Worm (Caenorhabditis elegans) whole organism, L4 larva: ENCODE data around the gene phb-2.
A peak's percentile ranks its signal among the peaks of the same experiment; 100 is the strongest.

ENCODE experiments used
- F26F4.8 ChIP-seq: fragments of 200-800 bp; sonication (Bioruptor generic); conservative IDR thresholded peaks from 2 replicates; pipeline ENCODE4 v1.3.6; 2022; ENCODE audit warnings: missing genetic modification characterization, missing compliant biosample characterization
- R02D3.7 ChIP-seq: fragments of 150-350 bp; sonication (generic microtip); optimal IDR thresholded peaks from 3 replicates; lab custom pipeline; 2014; ENCODE audit warnings: missing biosample characterization, missing genetic modification characterization
- T20F7.1 ChIP-seq: fragments of 200-800 bp; sonication (Bioruptor generic); optimal IDR thresholded peaks from 2 replicates; lab custom pipeline; 2018; ENCODE audit warnings: mild to moderate bottlenecking, missing genetic modification characterization, missing compliant biosample characterization
- T26A8.4 ChIP-seq: fragments of 200-800 bp; sonication (Bioruptor generic); IDR thresholded peaks from 2 replicates; pipeline ENCODE4 v1.3.6; 2022; ENCODE audit warnings: missing genetic modification characterization, missing compliant biosample characterization
- Y48G9A.11 ChIP-seq: fragments of 200-800 bp; sonication (Bioruptor generic); IDR thresholded peaks from 2 replicates; pipeline ENCODE4 v1.3.6; 2022; ENCODE audit warnings: missing genetic modification reagents, missing genetic modification characterization, missing compliant biosample characterization
- Y75B8A.6 ChIP-seq: fragments of 200-800 bp; sonication (Bioruptor generic); IDR thresholded peaks from 2 replicates; pipeline ENCODE4 v1.3.6; 2022; ENCODE audit warnings: missing genetic modification reagents, missing genetic modification characterization, missing compliant biosample characterization
- ZK337.2 ChIP-seq: fragments of 200-800 bp; sonication (Bioruptor generic); IDR thresholded peaks from 2 replicates; pipeline ENCODE4 v1.3.6; 2022; ENCODE audit warnings: missing genetic modification reagents, missing genetic modification characterization, missing compliant biosample characterization
- aha-1 ChIP-seq: fragments of 150-350 bp; peaks from one replicate; lab custom pipeline; 2014; ENCODE audit warnings: missing biosample characterization, missing genetic modification characterization
- ama-1 ChIP-seq: fragments of 150-350 bp; optimal IDR thresholded peaks from 2 replicates; lab custom pipeline; 2014; ENCODE audit warnings: inconsistent platforms, mixed read lengths
- ceh-44 ChIP-seq: fragments of 200-800 bp; sonication (Bioruptor generic); IDR thresholded peaks from 2 replicates; pipeline ENCODE4 v1.3.6; 2022; ENCODE audit warnings: missing genetic modification reagents, missing genetic modification characterization, missing compliant biosample characterization
- ceh-62 ChIP-seq: sonication (generic microtip); optimal IDR thresholded peaks from 2 replicates; lab custom pipeline; 2017; ENCODE audit warnings: missing biosample characterization, missing genetic modification characterization
- ces-1 ChIP-seq: fragments of 150-350 bp; sonication (generic microtip); optimal IDR thresholded peaks from 4 replicates; lab custom pipeline; 2014; ENCODE audit warnings: missing biosample characterization, missing genetic modification reagents, missing genetic modification characterization
- ctbp-1 ChIP-seq: fragments of 200-800 bp; sonication (Bioruptor generic); IDR thresholded peaks from 2 replicates; pipeline ENCODE4 v1.3.6; 2022; ENCODE audit warnings: missing genetic modification reagents, missing genetic modification characterization, missing compliant biosample characterization
- daf-16 ChIP-seq, 3 experiments: sonication (generic microtip); optimal IDR thresholded peaks; 2 replicates each; lab custom pipeline; 2016 to 2017; ENCODE audit warnings: missing genetic modification characterization in 3 of 3, missing genetic modification reagents in 3 of 3, mild to moderate bottlenecking in 2 of 3, missing compliant biosample characterization in 2 of 3, missing biosample characterization in 1 of 3, moderate library complexity in 1 of 3
- daf-19 ChIP-seq: fragments of 200-800 bp; sonication (Bioruptor generic); conservative IDR thresholded peaks from 2 replicates; pipeline ENCODE4 v1.3.6; 2022; ENCODE audit warnings: missing genetic modification characterization, missing compliant biosample characterization
- dmd-9 ChIP-seq: fragments of 200-800 bp; sonication (Bioruptor generic); IDR thresholded peaks from 2 replicates; pipeline ENCODE4 v1.3.6; 2022; ENCODE audit warnings: missing genetic modification reagents, missing genetic modification characterization, missing compliant biosample characterization
- dve-1 ChIP-seq: sonication (generic microtip); optimal IDR thresholded peaks from 2 replicates; lab custom pipeline; 2017; ENCODE audit warnings: antibody characterized with exemption, mild to moderate bottlenecking, missing genetic modification characterization, missing compliant biosample characterization; ENCODE audit not compliant: insufficient read depth
- egl-27 ChIP-seq: sonication (generic microtip); optimal IDR thresholded peaks from 3 replicates; lab custom pipeline; 2017; ENCODE audit warnings: missing biosample characterization, missing genetic modification reagents, missing genetic modification characterization
- egl-43 ChIP-seq: fragments of 200-800 bp; sonication (Bioruptor generic); IDR thresholded peaks from 2 replicates; pipeline ENCODE4 v1.3.6; 2022; ENCODE audit warnings: missing genetic modification reagents, missing genetic modification characterization, missing compliant biosample characterization
- hif-1 ChIP-seq, 2 experiments: sonication (generic microtip); optimal IDR thresholded peaks; 2 replicates each; lab custom pipeline; 2016 to 2017; ENCODE audit warnings: missing compliant biosample characterization in 2 of 2, missing genetic modification characterization in 2 of 2, missing genetic modification reagents in 2 of 2, missing genotype in 2 of 2, mild to moderate bottlenecking in 1 of 2
- hlh-11 ChIP-seq: fragments of 200-800 bp; sonication (Bioruptor generic); optimal IDR thresholded peaks from 2 replicates; lab custom pipeline; 2018; ENCODE audit warnings: mild to moderate bottlenecking, missing genetic modification characterization, missing compliant biosample characterization
- hlh-30 ChIP-seq: sonication (generic microtip); optimal IDR thresholded peaks from 2 replicates; lab custom pipeline; 2017; ENCODE audit warnings: antibody characterized with exemption, mild to moderate bottlenecking, missing genetic modification characterization, missing compliant biosample characterization; ENCODE audit not compliant: insufficient read depth
- lim-7 ChIP-seq: fragments of 200-800 bp; sonication (Bioruptor generic); IDR thresholded peaks from 2 replicates; pipeline ENCODE4 v1.3.6; 2022; ENCODE audit warnings: missing genetic modification characterization, missing compliant biosample characterization
- lin-13 ChIP-seq: fragments of 150-350 bp; optimal IDR thresholded peaks from 2 replicates; lab custom pipeline; 2014; ENCODE audit warnings: missing biosample characterization, missing genetic modification reagents, missing genetic modification characterization
- lir-3 ChIP-seq: sonication (generic microtip); optimal IDR thresholded peaks from 2 replicates; lab custom pipeline; 2016; ENCODE audit warnings: mild to moderate bottlenecking, missing genetic modification characterization, missing compliant biosample characterization
- lsy-2 ChIP-seq, 2 experiments: fragments of 150-350 bp in 1 of 2; sonication (generic microtip) in 1 of 2; optimal IDR thresholded peaks; 2 replicates each; lab custom pipeline; 2014 to 2017; ENCODE audit warnings: missing biosample characterization in 2 of 2, missing genetic modification characterization in 2 of 2
- mdl-1 ChIP-seq, 2 experiments: fragments of 150-350 bp in 1 of 2; sonication (generic microtip) in 1 of 2; optimal IDR thresholded peaks; 2 replicates each; lab custom pipeline; 2014 to 2017; ENCODE audit warnings: missing biosample characterization in 2 of 2, missing genetic modification characterization in 2 of 2
- mdt-29 ChIP-seq: fragments of 200-800 bp; sonication (Bioruptor generic); IDR thresholded peaks from 2 replicates; pipeline ENCODE4 v1.3.6; 2022; ENCODE audit warnings: missing genetic modification reagents, missing genetic modification characterization, missing compliant biosample characterization
- mes-2 ChIP-seq: sonication (generic microtip); optimal IDR thresholded peaks from 2 replicates; lab custom pipeline; 2016; ENCODE audit warnings: missing genotype, mild to moderate bottlenecking, missing genetic modification characterization, missing compliant biosample characterization; ENCODE audit not compliant: poor library complexity, severe bottlenecking
- nhr-10 ChIP-seq: fragments of 150-350 bp; optimal IDR thresholded peaks from 2 replicates; lab custom pipeline; 2014; ENCODE audit warnings: missing biosample characterization, missing genetic modification characterization
- nhr-102 ChIP-seq: sonication (generic microtip); optimal IDR thresholded peaks from 2 replicates; lab custom pipeline; 2016; ENCODE audit warnings: mild to moderate bottlenecking, missing genetic modification characterization, moderate library complexity, missing compliant biosample characterization
- nhr-48 ChIP-seq: sonication (generic microtip); optimal IDR thresholded peaks from 2 replicates; lab custom pipeline; 2016; ENCODE audit warnings: mild to moderate bottlenecking, missing genetic modification characterization, missing compliant biosample characterization
- nhr-6 ChIP-seq: fragments of 150-350 bp; optimal IDR thresholded peaks from 2 replicates; lab custom pipeline; 2014; ENCODE audit warnings: missing biosample characterization, missing genetic modification characterization
- php-3 ChIP-seq: fragments of 200-800 bp; sonication (Bioruptor generic); IDR thresholded peaks from 2 replicates; pipeline ENCODE4 v1.3.6; 2022; ENCODE audit warnings: missing genetic modification reagents, missing genetic modification characterization, missing compliant biosample characterization
- set-16 ChIP-seq: fragments of 200-800 bp; sonication (Bioruptor generic); IDR thresholded peaks from 2 replicates; pipeline ENCODE4 v1.3.6; 2022; ENCODE audit warnings: missing genetic modification reagents, missing genetic modification characterization, missing compliant biosample characterization
- skn-1 ChIP-seq: fragments of 150-350 bp; optimal IDR thresholded peaks from 2 replicates; lab custom pipeline; 2014; ENCODE audit warnings: missing biosample characterization, missing genetic modification characterization
- spr-1 ChIP-seq: sonication (generic microtip); optimal IDR thresholded peaks from 2 replicates; lab custom pipeline; 2016; ENCODE audit warnings: mild to moderate bottlenecking, missing genetic modification characterization, missing compliant biosample characterization
- tra-1 ChIP-seq: fragments of 200-800 bp; sonication (Bioruptor generic); IDR thresholded peaks from 2 replicates; pipeline ENCODE4 v1.3.6; 2022; ENCODE audit warnings: missing genetic modification reagents, missing genetic modification characterization, missing compliant biosample characterization
- unc-130 ChIP-seq: sonication (generic microtip); optimal IDR thresholded peaks from 2 replicates; lab custom pipeline; 2016; ENCODE audit warnings: missing genetic modification reagents, missing genetic modification characterization, missing compliant biosample characterization
- unc-39 ChIP-seq: sonication (generic microtip); optimal IDR thresholded peaks from 2 replicates; lab custom pipeline; 2017; ENCODE audit warnings: missing biosample characterization, missing genetic modification characterization
- unc-62 ChIP-seq, 3 experiments: fragments of 150-350 bp in 1 of 3; sonication (generic microtip); optimal IDR thresholded peaks in 2 of 3; peaks in 1 of 3; 1 replicate in 1 of 3; 2 replicates in 2 of 3; lab custom pipeline; 2014 to 2017; ENCODE audit warnings: missing biosample characterization in 3 of 3, missing genetic modification characterization in 3 of 3, missing genetic modification reagents in 3 of 3, missing genotype in 1 of 3
- zfp-3 ChIP-seq: fragments of 200-800 bp; sonication (Bioruptor generic); conservative IDR thresholded peaks from 2 replicates; pipeline ENCODE4 v1.3.6; 2022; ENCODE audit warnings: missing genetic modification reagents, missing genetic modification characterization, missing compliant biosample characterization

Gene phb-2

ce11 chrII:6260684-6261083, 9.5 kb downstream of the phb-2 start, which contains the start of gene nmgp-1:
Gene nmgp-1, plus strand, starts transcription at chrII:6260857.
- no peak for TF ChIP-seq daf-16 (GFP tag; optimal IDR thresholded peaks at IDR 0.05; lab: Kevin White, UChicago)
- TF ChIP-seq daf-16 (tag; optimal IDR thresholded peaks at IDR 0.05; lab: Kevin White, UChicago) = peak; percentile 55
- peak; percentile 42 for TF ChIP-seq mes-2
- peak; percentile 38 for TF ChIP-seq nhr-6
- TF ChIP-seq dve-1 (tag; lab: Kevin White, UChicago) = peak; percentile 30
- TF ChIP-seq aha-1 = peak; percentile 76
- TF ChIP-seq hlh-30 (tag; lab: Kevin White, UChicago) = peak; percentile 1
- TF ChIP-seq php-3 (GFP tag; lab: Robert Waterston, UW) = no peak
- TF ChIP-seq unc-130 (GFP tag; lab: Kevin White, UChicago) = no peak
- peak; percentile 36 for TF ChIP-seq hlh-11
- TF ChIP-seq ZK337.2 (GFP tag; lab: Robert Waterston, UW) = no peak

- no peak for TF ChIP-seq egl-43 (GFP tag; lab: Robert Waterston, UW)
- TF ChIP-seq ceh-62 (tag; lab: Kevin White, UChicago) = no peak
- no peak for TF ChIP-seq lim-7
- no peak for TF ChIP-seq zfp-3 (GFP tag; lab: Robert Waterston, UW)
- no peak for TF ChIP-seq nhr-102
- TF ChIP-seq spr-1 (tag; lab: Kevin White, UChicago) = no peak
- TF ChIP-seq nhr-6 = no peak
- TF ChIP-seq nhr-10 (tag; lab: Kevin White, UChicago) = no peak
- TF ChIP-seq ama-1 = no peak
- no peak for TF ChIP-seq lin-13 (GFP tag; lab: Kevin White, UChicago)
Measured at ce11 chrII:6262222-6262621, 11.0 kb downstream of the phb-2 start, which contains the start of gene F13H8.12. Gene F13H8.12, plus strand, starts transcription at chrII:6262522.

ce11 chrII:6263685-6264084, 12.5 kb downstream of the phb-2 start, which contains the start of gene F13H8.3:
Gene F13H8.3, plus strand, starts transcription at chrII:6263985.
- TF ChIP-seq ctbp-1 (GFP tag; lab: Robert Waterston, UW) = no peak
- TF ChIP-seq hif-1 (tag; optimal IDR thresholded peaks at IDR 0.05; lab: Kevin White, UChicago) = no peak
- TF ChIP-seq T20F7.1 = no peak
- no peak for TF ChIP-seq R02D3.7 (tag; lab: Kevin White, UChicago)
- no peak for TF ChIP-seq tra-1 (GFP tag; lab: Robert Waterston, UW)
- no peak for TF ChIP-seq unc-62 (GFP tag; optimal IDR thresholded peaks at IDR 0.05 in 1 of 2; lab: Kevin White, UChicago)
- no peak for TF ChIP-seq unc-62 (tag; optimal IDR thresholded peaks at IDR 0.05; lab: Kevin White, UChicago)
- no peak for TF ChIP-seq mes-2
- TF ChIP-seq ceh-44 = no peak

ce11 chrII:6267983-6268382, 16.8 kb downstream of the phb-2 start, which contains the start of gene F13H8.8:
Gene F13H8.8, minus strand, starts transcription at chrII:6268083.
- TF ChIP-seq dmd-9 (GFP tag; lab: Robert Waterston, UW) (no peak), set-16 (GFP tag; lab: Robert Waterston, UW) (no peak), skn-1 (tag; lab: Kevin White, UChicago) (no peak), Y48G9A.11 (GFP tag; lab: Robert Waterston, UW) (no peak), ceh-62 (tag; lab: Kevin White, UChicago) (no peak), zfp-3 (GFP tag; lab: Robert Waterston, UW) (no peak), php-3 (GFP tag; lab: Robert Waterston, UW) (no peak)

ce11 chrII:6269805-6270414, 18.7 kb downstream of the phb-2 start, which contains the start of gene F13H8.2:
Gene F13H8.2, plus strand, starts transcription at chrII:6270364.
- peak; percentile 63 for TF ChIP-seq T20F7.1
- no peak for TF ChIP-seq egl-27
- peak; percentile 76 for TF ChIP-seq T26A8.4 (GFP tag; lab: Robert Waterston, UW)
- no peak for TF ChIP-seq F26F4.8 (GFP tag; lab: Robert Waterston, UW)
- TF ChIP-seq mdl-1 (tag; optimal IDR thresholded peaks at IDR 0.05; lab: Kevin White, UChicago) = peak in 1 of 2 experiments; percentile 52
- TF ChIP-seq daf-19 (GFP tag; lab: Robert Waterston, UW) = 0 out of 2 replicates have a peak, but pooled peaks have one; percentile 34
- peak; percentile 22 for TF ChIP-seq nhr-48
- TF ChIP-seq skn-1 (tag; lab: Kevin White, UChicago) = no peak
- no peak for TF ChIP-seq unc-39 (tag; lab: Kevin White, UChicago)
- no peak for TF ChIP-seq mdt-29 (GFP tag; lab: Robert Waterston, UW)
- TF ChIP-seq ces-1 (GFP tag; lab: Kevin White, UChicago) = no peak
- TF ChIP-seq lir-3 (tag; lab: Kevin White, UChicago) = no peak
- TF ChIP-seq ceh-62 (tag; lab: Kevin White, UChicago) = no peak
- no peak; the same call in 1 of the 2 replicates for TF ChIP-seq set-16 (GFP tag; lab: Robert Waterston, UW)
- TF ChIP-seq lsy-2 (tag; optimal IDR thresholded peaks at IDR 0.05; lab: Kevin White, UChicago) = peak; percentile 26 to 80
- no peak for TF ChIP-seq Y75B8A.6 (GFP tag; lab: Robert Waterston, UW)
